Worm (Caenorhabditis elegans) whole organism, L3 larva: ENCODE results near the gene C25B8.8.

Source experiments
- aly-2 ChIP-seq: fragments of 150-350 bp; optimal IDR thresholded peaks from 2 replicates; lab custom pipeline; 2014; ENCODE audit warnings: missing biosample characterization, missing genetic modification characterization
- ceh-82 ChIP-seq: fragments of 150-350 bp; optimal IDR thresholded peaks from 2 replicates; lab custom pipeline; 2014; ENCODE audit warnings: missing biosample characterization, missing genetic modification characterization
- daf-12 ChIP-seq: fragments of 150-350 bp; optimal IDR thresholded peaks from 2 replicates; lab custom pipeline; 2014; ENCODE audit warnings: missing biosample characterization, missing genetic modification reagents, missing genetic modification characterization
- fkh-10 ChIP-seq: sonication (generic microtip); optimal IDR thresholded peaks from 2 replicates; lab custom pipeline; 2017; ENCODE audit warnings: missing biosample characterization, missing genetic modification reagents, missing genetic modification characterization
- lsy-12 ChIP-seq: sonication (generic microtip); optimal IDR thresholded peaks from 2 replicates; lab custom pipeline; 2016; ENCODE audit warnings: mild to moderate bottlenecking, missing genetic modification characterization, missing compliant biosample characterization
- nhr-12 ChIP-seq: fragments of 150-350 bp; optimal IDR thresholded peaks from 2 replicates; lab custom pipeline; 2014; ENCODE audit warnings: missing biosample characterization, missing genetic modification characterization
- nhr-237 ChIP-seq: fragments of 150-350 bp; optimal IDR thresholded peaks from 2 replicates; lab custom pipeline; 2014; ENCODE audit warnings: missing biosample characterization, missing genetic modification characterization
- nhr-67 ChIP-seq: fragments of 150-350 bp; optimal IDR thresholded peaks from 2 replicates; lab custom pipeline; 2014; ENCODE audit warnings: missing biosample characterization, missing genetic modification characterization
- nhr-76 ChIP-seq: fragments of 150-350 bp; sonication (generic microtip); optimal IDR thresholded peaks from 5 replicates; lab custom pipeline; 2014; ENCODE audit warnings: missing biosample characterization, missing genetic modification characterization
- snpc-4 ChIP-seq: fragments of 150-350 bp; optimal IDR thresholded peaks from 2 replicates; lab custom pipeline; 2014; ENCODE audit warnings: missing biosample characterization, missing genetic modification characterization
- tbx-2 ChIP-seq: sonication (generic microtip); optimal IDR thresholded peaks from 2 replicates; lab custom pipeline; 2016; ENCODE audit warnings: mild to moderate bottlenecking, missing genetic modification characterization, missing compliant biosample characterization
- unc-62 ChIP-seq: fragments of 150-350 bp; sonication (generic microtip); optimal IDR thresholded peaks from 4 replicates; lab custom pipeline; 2014; ENCODE audit warnings: missing biosample characterization, missing genetic modification reagents, missing genetic modification characterization
- zag-1 ChIP-seq: fragments of 150-350 bp; optimal IDR thresholded peaks from 2 replicates; lab custom pipeline; 2014; ENCODE audit warnings: missing biosample characterization, missing genetic modification characterization
- ztf-11 ChIP-seq: fragments of 150-350 bp; optimal IDR thresholded peaks from 2 replicates; lab custom pipeline; 2014; ENCODE audit warnings: missing biosample characterization, missing genetic modification characterization

DNA sequence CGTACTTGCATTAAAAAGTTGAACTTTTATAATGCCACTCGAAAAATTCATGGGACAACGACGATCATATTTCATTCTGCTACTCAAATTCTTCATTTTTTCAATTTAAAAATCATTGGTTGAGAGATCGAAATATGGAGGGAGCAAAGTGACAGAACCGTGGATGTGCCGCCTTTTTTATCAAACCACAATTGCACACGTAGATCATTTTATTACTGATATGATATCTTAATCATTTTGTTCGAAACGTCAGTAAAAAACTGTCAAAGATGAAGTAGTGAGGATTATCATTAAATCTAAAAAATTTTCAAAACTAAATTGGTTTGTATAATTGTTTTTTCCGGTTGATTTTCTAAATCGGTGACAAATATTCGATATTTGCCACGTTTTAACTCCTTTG, 44.3 kb downstream of the C25B8.8 start:
- TF ChIP-seq tbx-2 (tag; lab: Kevin White, UChicago) (no peak), zag-1 (no peak), ceh-82 (tag; lab: Kevin White, UChicago) (no peak), nhr-67 (tag; lab: Kevin White, UChicago) (no peak), ztf-11 (no peak), aly-2 (tag; lab: Kevin White, UChicago) (no peak), nhr-237 (tag; lab: Kevin White, UChicago) (no peak), snpc-4 (tag; lab: Kevin White, UChicago) (no peak), unc-62 (GFP tag; lab: Kevin White, UChicago) (no peak), nhr-76 (no peak), daf-12 (tag; lab: Kevin White, UChicago) (no peak), fkh-10 (no peak), nhr-12 (no peak), lsy-12 (tag; lab: Kevin White, UChicago) (no peak)
